Fruit fly (Drosophila melanogaster) whole organism, embryonic: ENCODE data around the gene SelT.

Experiments used
- Adf1 ChIP-seq: fragments of 200-800 bp; sonication (Bioruptor generic); IDR thresholded peaks from 2 replicates; pipeline ENCODE4 v1.3.6; 2022; ENCODE audit warnings: missing biosample characterization, missing genetic modification characterization
- CG11560 ChIP-seq: fragments of 200-800 bp; sonication (Bioruptor generic); IDR thresholded peaks from 3 replicates; pipeline ENCODE4 v1.3.6; 2022; ENCODE audit warnings: missing biosample characterization, missing genetic modification characterization
- CG14860 ChIP-seq: fragments of 200-800 bp; sonication (Bioruptor generic); IDR thresholded peaks from 3 replicates; pipeline ENCODE4 v1.3.6; 2022; ENCODE audit warnings: missing biosample characterization, missing genetic modification characterization; ENCODE audit not compliant: partially characterized antibody
- CG16779 ChIP-seq: fragments of 200-800 bp; sonication (Bioruptor generic); IDR thresholded peaks from 2 replicates; pipeline ENCODE4 v1.3.6; 2022; ENCODE audit warnings: missing biosample characterization, missing genetic modification characterization
- CG16863 ChIP-seq: fragments of 200-800 bp; sonication (Bioruptor generic); optimal IDR thresholded peaks from 3 replicates; lab custom pipeline; 2016; ENCODE audit warnings: missing biosample characterization, missing genetic modification characterization
- CG18599 ChIP-seq: fragments of 200-800 bp; sonication (Bioruptor generic); optimal IDR thresholded peaks from 3 replicates; lab custom pipeline; 2017; ENCODE audit warnings: missing biosample characterization, missing genetic modification characterization, mild to moderate bottlenecking, moderate library complexity, missing genetic modification reagents
- CG2129 ChIP-seq: fragments of 200-800 bp; sonication (Bioruptor generic); IDR thresholded peaks from 2 replicates; pipeline ENCODE4 v1.3.6; 2022; ENCODE audit warnings: missing biosample characterization, missing genetic modification characterization; ENCODE audit not compliant: partially characterized antibody
- CG2712 ChIP-seq: fragments of 200-800 bp; optimal IDR thresholded peaks from 3 replicates; lab custom pipeline; 2019; ENCODE audit warnings: missing biosample characterization, mild to moderate bottlenecking, missing genetic modification characterization, moderate library complexity
- CG2889 ChIP-seq: fragments of 200-800 bp; sonication (Bioruptor generic); IDR thresholded peaks from 3 replicates; pipeline ENCODE4 v1.3.6; 2022; ENCODE audit warnings: missing biosample characterization, missing genetic modification characterization
- CG30403 ChIP-seq: fragments of 200-800 bp; sonication (Bioruptor generic); optimal IDR thresholded peaks from 3 replicates; lab custom pipeline; 2016; ENCODE audit warnings: missing biosample characterization, missing genetic modification characterization
- CG3065 ChIP-seq: fragments of 200-800 bp; sonication (Bioruptor generic); optimal IDR thresholded peaks from 2 replicates; lab custom pipeline; 2016; ENCODE audit warnings: missing biosample characterization, missing genetic modification characterization
- CG31388 ChIP-seq: fragments of 200-800 bp; sonication (Bioruptor generic); optimal IDR thresholded peaks from 2 replicates; lab custom pipeline; 2016; ENCODE audit warnings: missing biosample characterization, missing genetic modification characterization
- CG34224 ChIP-seq: fragments of 200-800 bp; sonication (Bioruptor generic); IDR thresholded peaks from 3 replicates; pipeline ENCODE4 v1.3.6; 2022; ENCODE audit warnings: missing biosample characterization, missing genetic modification characterization; ENCODE audit not compliant: partially characterized antibody
- CG34422 ChIP-seq: fragments of 200-800 bp; sonication (Bioruptor generic); IDR thresholded peaks from 3 replicates; pipeline ENCODE4 v1.3.6; 2022; ENCODE audit warnings: missing biosample characterization, missing genetic modification characterization
- CG3847 ChIP-seq: fragments of 200-800 bp; sonication (Bioruptor generic); IDR thresholded peaks from 2 replicates; pipeline ENCODE4 v1.3.6; 2022; ENCODE audit warnings: missing biosample characterization, missing genetic modification characterization
- CG4282 ChIP-seq: fragments of 200-800 bp; sonication (Bioruptor generic); optimal IDR thresholded peaks from 2 replicates; lab custom pipeline; 2016; ENCODE audit warnings: missing biosample characterization, missing genetic modification characterization
- CG4707 ChIP-seq: fragments of 200-800 bp; sonication (Bioruptor generic); optimal IDR thresholded peaks from 2 replicates; lab custom pipeline; 2018; ENCODE audit warnings: missing biosample characterization, mild to moderate bottlenecking, missing genetic modification characterization, moderate library complexity
- CG7987 ChIP-seq: fragments of 200-800 bp; sonication (Bioruptor generic); optimal IDR thresholded peaks from 2 replicates; lab custom pipeline; 2018; ENCODE audit warnings: missing biosample characterization, mild to moderate bottlenecking, missing genetic modification characterization, moderate library complexity
- Chrac-16 ChIP-seq: fragments of 200-800 bp; sonication (Bioruptor generic); optimal IDR thresholded peaks from 3 replicates; lab custom pipeline; 2016; ENCODE audit warnings: missing biosample characterization, missing genetic modification characterization
- Deaf1 ChIP-seq: fragments of 200-800 bp; optimal IDR thresholded peaks from 3 replicates; lab custom pipeline; 2019; ENCODE audit warnings: missing biosample characterization, mild to moderate bottlenecking, missing genetic modification characterization, moderate library complexity
- Doc2 ChIP-seq: fragments of 200-800 bp; sonication (Bioruptor generic); IDR thresholded peaks from 2 replicates; pipeline ENCODE4 v1.3.6; 2022; ENCODE audit warnings: missing biosample characterization, missing genetic modification characterization
- Hr39 ChIP-seq: fragments of >200 bp; optimal IDR thresholded peaks from 2 replicates; lab custom pipeline; 2017
- Lhr ChIP-seq: fragments of 200-800 bp; sonication (Bioruptor generic); optimal IDR thresholded peaks from 3 replicates; lab custom pipeline; 2017; ENCODE audit warnings: mild to moderate bottlenecking, missing biosample characterization, missing genetic modification reagents, missing genetic modification characterization
- MESR4 ChIP-seq: fragments of 200-800 bp; sonication (Bioruptor generic); optimal IDR thresholded peaks from 2 replicates; lab custom pipeline; 2018; ENCODE audit warnings: missing biosample characterization, mild to moderate bottlenecking, missing genetic modification characterization, moderate library complexity
- Myb ChIP-seq: fragments of 200-800 bp; sonication (Bioruptor generic); optimal IDR thresholded peaks from 2 replicates; lab custom pipeline; 2016; ENCODE audit warnings: missing biosample characterization, missing genetic modification characterization
- NFAT ChIP-seq: fragments of 200-800 bp; sonication (Bioruptor generic); IDR thresholded peaks from 2 replicates; pipeline ENCODE4 v1.3.6; 2022; ENCODE audit warnings: missing biosample characterization, missing genetic modification characterization
- Nf-YB ChIP-seq: fragments of 200-800 bp; sonication (Bioruptor generic); optimal IDR thresholded peaks from 3 replicates; lab custom pipeline; 2019; ENCODE audit warnings: missing biosample characterization, mild to moderate bottlenecking, missing genetic modification characterization, moderate library complexity
- Pdp1 ChIP-seq, 2 experiments: fragments of 200-800 bp; sonication (Bioruptor generic); optimal IDR thresholded peaks; 3 replicates each; lab custom pipeline; 2016; ENCODE audit warnings: missing biosample characterization in 2 of 2, missing genetic modification characterization in 2 of 2, mild to moderate bottlenecking in 1 of 2, moderate library complexity in 1 of 2
- Stat92E ChIP-seq, 3 experiments: fragments of >200 bp in 2 of 3; fragments of 200-800 bp in 1 of 3; sonication (Bioruptor generic) in 1 of 3; optimal IDR thresholded peaks; 2 replicates each; lab custom pipeline; 2017 to 2019; ENCODE audit warnings: missing biosample characterization in 3 of 3, missing genetic modification characterization in 3 of 3, mild to moderate bottlenecking in 1 of 3, moderate library complexity in 1 of 3
- ap ChIP-seq: fragments of 200-800 bp; sonication (Bioruptor generic); IDR thresholded peaks from 2 replicates; pipeline ENCODE4 v1.3.6; 2022; ENCODE audit warnings: missing biosample characterization, missing genetic modification characterization
- bcd ChIP-seq: fragments of 200-800 bp; sonication (Bioruptor generic); optimal IDR thresholded peaks from 2 replicates; lab custom pipeline; 2017; ENCODE audit warnings: missing biosample characterization, mild to moderate bottlenecking, missing genetic modification characterization
- crol ChIP-seq: fragments of 200-800 bp; sonication (Bioruptor generic); IDR thresholded peaks from 2 replicates; pipeline ENCODE4 v1.3.6; 2022; ENCODE audit warnings: missing biosample characterization, missing genetic modification characterization
- fd3F ChIP-seq: fragments of 200-800 bp; sonication (Bioruptor generic); optimal IDR thresholded peaks from 2 replicates; lab custom pipeline; 2018; ENCODE audit warnings: missing biosample characterization, mild to moderate bottlenecking, missing genetic modification characterization, moderate library complexity
- gt ChIP-seq: fragments of 200-800 bp; sonication (Bioruptor generic); IDR thresholded peaks from 2 replicates; pipeline ENCODE4 v1.3.6; 2022; ENCODE audit warnings: missing biosample characterization, missing genetic modification characterization
- hkb ChIP-seq, 2 experiments: fragments of 200-800 bp in 1 of 2; fragments of >200 bp in 1 of 2; sonication (Bioruptor generic) in 1 of 2; IDR thresholded peaks in 1 of 2; optimal IDR thresholded peaks in 1 of 2; 2 replicates each; pipeline versions ENCODE4 v1.3.6 to Lab custom; 2017 to 2022; ENCODE audit warnings: missing biosample characterization in 1 of 2, missing genetic modification characterization in 1 of 2
- luna ChIP-seq: fragments of 200-800 bp; sonication (Bioruptor generic); optimal IDR thresholded peaks from 2 replicates; lab custom pipeline; 2016; ENCODE audit warnings: missing biosample characterization, missing genetic modification characterization
- odd ChIP-seq: fragments of 200-800 bp; sonication (Bioruptor generic); optimal IDR thresholded peaks from 2 replicates; lab custom pipeline; 2017; ENCODE audit warnings: missing biosample characterization, mild to moderate bottlenecking, missing genetic modification characterization
- org-1 ChIP-seq: fragments of 200-800 bp; sonication (Bioruptor generic); optimal IDR thresholded peaks from 2 replicates; lab custom pipeline; 2017; ENCODE audit warnings: missing biosample characterization, missing genetic modification characterization
- pita ChIP-seq: fragments of 200-800 bp; sonication (Bioruptor generic); optimal IDR thresholded peaks from 2 replicates; lab custom pipeline; 2017; ENCODE audit warnings: missing biosample characterization, mild to moderate bottlenecking, missing genetic modification characterization
- prd ChIP-seq, 3 experiments: fragments of >200 bp in 2 of 3; fragments of 200-800 bp in 1 of 3; sonication (Bioruptor generic) in 1 of 3; optimal IDR thresholded peaks in 2 of 3; IDR thresholded peaks in 1 of 3; 2 replicates in 2 of 3; 3 replicates in 1 of 3; pipeline versions ENCODE4 v1.3.6 to Lab custom; 2017 to 2022; ENCODE audit warnings: missing biosample characterization in 1 of 3, missing genetic modification characterization in 1 of 3
- pzg ChIP-seq: fragments of 200-800 bp; sonication (Bioruptor generic); optimal IDR thresholded peaks from 3 replicates; lab custom pipeline; 2018; ENCODE audit warnings: missing biosample characterization, mild to moderate bottlenecking, missing genetic modification characterization, moderate library complexity
- seq ChIP-seq: fragments of 200-800 bp; sonication (Bioruptor generic); IDR thresholded peaks from 2 replicates; pipeline ENCODE4 v1.3.6; 2022; ENCODE audit warnings: missing biosample characterization, missing genetic modification characterization
- sna ChIP-seq: fragments of 200-800 bp; sonication (Bioruptor generic); IDR thresholded peaks from 2 replicates; pipeline ENCODE4 v1.3.6; 2022; ENCODE audit warnings: missing biosample characterization, missing genetic modification characterization; ENCODE audit not compliant: partially characterized antibody
- so ChIP-seq: fragments of 200-800 bp; sonication (Bioruptor generic); IDR thresholded peaks from 3 replicates; pipeline ENCODE4 v1.3.6; 2022; ENCODE audit warnings: missing biosample characterization, missing genetic modification characterization
- stwl ChIP-seq: fragments of 200-800 bp; sonication (Bioruptor generic); optimal IDR thresholded peaks from 3 replicates; lab custom pipeline; 2018; ENCODE audit warnings: missing biosample characterization, mild to moderate bottlenecking, missing genetic modification characterization, moderate library complexity
- trh ChIP-seq: fragments of 200-800 bp; sonication (Bioruptor generic); optimal IDR thresholded peaks from 2 replicates; lab custom pipeline; 2016; ENCODE audit warnings: missing biosample characterization, missing genetic modification characterization
- unpg ChIP-seq: fragments of 200-800 bp; sonication (Bioruptor generic); optimal IDR thresholded peaks from 3 replicates; lab custom pipeline; 2018; ENCODE audit warnings: missing biosample characterization, mild to moderate bottlenecking, missing genetic modification characterization, moderate library complexity
- zen ChIP-seq: fragments of 200-800 bp; sonication (Bioruptor generic); optimal IDR thresholded peaks from 3 replicates; lab custom pipeline; 2018; ENCODE audit warnings: missing biosample characterization, mild to moderate bottlenecking, missing genetic modification characterization, moderate library complexity

Gene SelT

DNA sequence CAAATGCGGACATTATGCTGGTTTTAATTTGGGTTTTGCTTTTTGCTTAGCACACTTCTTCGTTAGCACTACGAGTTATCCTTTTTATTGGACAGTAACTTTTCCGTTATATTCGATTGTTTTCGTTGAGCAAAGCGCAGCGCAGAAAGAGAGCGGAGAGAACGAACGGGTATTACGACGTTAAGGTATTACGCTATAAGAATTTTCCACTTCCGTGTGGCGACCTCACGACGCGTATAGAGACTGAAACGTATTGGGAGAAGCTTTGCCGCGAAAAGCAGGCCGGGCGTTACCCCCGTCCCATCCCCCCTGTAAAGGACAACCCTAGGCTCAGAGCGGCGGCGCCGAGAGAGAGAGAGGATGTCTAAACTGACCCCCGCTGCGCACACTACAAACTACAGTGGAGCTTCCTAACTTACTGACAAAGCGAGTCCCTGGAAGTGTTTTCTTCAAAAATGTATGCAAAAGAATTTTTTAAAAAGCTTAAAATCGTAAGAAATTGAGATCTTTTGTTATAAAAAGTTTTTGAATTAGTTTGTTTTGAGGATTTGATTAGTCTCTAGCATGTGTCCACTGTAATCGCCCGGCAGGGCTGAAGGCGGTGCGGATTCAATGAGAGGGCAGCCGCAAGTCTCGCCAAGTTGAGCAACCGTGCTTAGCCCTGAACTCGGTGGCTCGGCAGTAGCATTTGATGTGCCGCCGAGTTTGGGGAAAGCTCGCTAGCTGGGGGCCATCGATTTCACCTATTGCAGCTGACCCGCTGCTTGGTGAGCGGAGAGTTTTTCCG, 5.9 kb upstream of the SelT start (continued):
- TF ChIP-seq hkb (optimal IDR thresholded peaks at IDR 0.05; lab: Kevin White, UChicago) = no peak
- TF ChIP-seq hkb (GFP tag; IDR thresholded peaks at IDR 0.05; lab: Robert Waterston, UW) = peak; percentile 97
- peak; percentile 94 for TF ChIP-seq CG2712 (tag; lab: Kevin White, UChicago)
- peak; percentile 94 for TF ChIP-seq ap (GFP tag; lab: Robert Waterston, UW)
- peak; percentile 91 for TF ChIP-seq CG2889 (GFP tag; lab: Robert Waterston, UW)
- TF ChIP-seq odd = peak; percentile 88
- peak; percentile 89 for TF ChIP-seq CG7987 (GFP tag; lab: Kevin White, UChicago)
- TF ChIP-seq CG2129 (GFP tag; lab: Robert Waterston, UW) = no peak
- no peak for TF ChIP-seq pita (GFP tag; lab: Kevin White, UChicago)
- peak; percentile 90 for TF ChIP-seq Chrac-16
- no peak for TF ChIP-seq Hr39 (lab: Kevin White, UChicago)
- TF ChIP-seq CG18599 (GFP tag; lab: Kevin White, UChicago) = peak; percentile 99
- TF ChIP-seq gt = peak; percentile 81
- TF ChIP-seq stwl (tag; lab: Kevin White, UChicago) = peak; percentile 20
- TF ChIP-seq Doc2 (GFP tag; lab: Robert Waterston, UW) = peak; percentile 81
- TF ChIP-seq unpg = peak; percentile 95
- TF ChIP-seq fd3F (GFP tag; lab: Kevin White, UChicago) = peak; percentile 94
- TF ChIP-seq CG11560 (tag; lab: Robert Waterston, UW) = peak; percentile 85
- no peak for TF ChIP-seq Stat92E (GFP tag; optimal IDR thresholded peaks at IDR 0.05; lab: Kevin White, UChicago)
- TF ChIP-seq CG16779 (GFP tag; lab: Robert Waterston, UW) = peak; percentile 93
- peak; percentile 68 for TF ChIP-seq CG3065 (GFP tag; lab: Kevin White, UChicago)
- TF ChIP-seq NFAT (GFP tag; lab: Robert Waterston, UW) = peak; percentile 92
- peak; percentile 34 for TF ChIP-seq MESR4
- no peak for TF ChIP-seq CG34224 (GFP tag; lab: Robert Waterston, UW)
- TF ChIP-seq crol = peak; percentile 78
- TF ChIP-seq Deaf1 (tag; lab: Kevin White, UChicago) = peak; percentile 80
- no peak for TF ChIP-seq CG14860 (GFP tag; lab: Robert Waterston, UW)
- TF ChIP-seq trh = peak; percentile 67
- TF ChIP-seq Nf-YB (GFP tag; lab: Kevin White, UChicago) = peak; percentile 75
- TF ChIP-seq bcd (GFP tag; lab: Kevin White, UChicago) = peak; percentile 94
- peak; percentile 83 for TF ChIP-seq Myb (GFP tag; lab: Kevin White, UChicago)
- peak; percentile 96 for TF ChIP-seq seq (GFP tag; lab: Robert Waterston, UW)
- peak; percentile 93 for TF ChIP-seq luna (GFP tag; lab: Kevin White, UChicago)
- TF ChIP-seq CG4707 (GFP tag; lab: Kevin White, UChicago) = peak; percentile 80
- TF ChIP-seq CG3847 (GFP tag; lab: Robert Waterston, UW) = peak; percentile 96
- TF ChIP-seq Lhr (GFP tag; lab: Kevin White, UChicago) = peak; percentile 67
- TF ChIP-seq so = peak; percentile 96
- peak; percentile 83 for TF ChIP-seq Adf1 (GFP tag; lab: Robert Waterston, UW)
- TF ChIP-seq CG34422 (GFP tag; lab: Robert Waterston, UW) = peak; percentile 96
- peak; percentile 28 for TF ChIP-seq pzg
- peak; percentile 92 for TF ChIP-seq org-1 (GFP tag; lab: Kevin White, UChicago)
- TF ChIP-seq CG16863 (GFP tag; lab: Kevin White, UChicago) = peak; percentile 95
- TF ChIP-seq CG30403 = peak; percentile 95
- TF ChIP-seq sna = 0 out of 2 replicates have a peak, but pooled peaks have one; percentile 13
- TF ChIP-seq zen = peak; percentile 88
- TF ChIP-seq prd (optimal IDR thresholded peaks at IDR 0.05; lab: Kevin White, UChicago) = no peak
- peak; percentile 98 for TF ChIP-seq prd (GFP tag; IDR thresholded peaks at IDR 0.05; lab: Robert Waterston, UW)
- TF ChIP-seq CG31388 (GFP tag; lab: Kevin White, UChicago) = peak; percentile 79
- peak; percentile 94 to 96 for TF ChIP-seq Pdp1 (GFP tag; optimal IDR thresholded peaks at IDR 0.05; lab: Kevin White, UChicago)
- peak; percentile 88 for TF ChIP-seq CG4282 (GFP tag; lab: Kevin White, UChicago)
